Worm (Caenorhabditis elegans) whole organism, L3 larva: ENCODE measurements around the gene F44E7.3.

Experiments
- egl-5 ChIP-seq: fragments of 150-350 bp; optimal IDR thresholded peaks from 2 replicates; lab custom pipeline; 2017; ENCODE audit warnings: missing biosample characterization, missing genetic modification reagents, missing genetic modification characterization, inconsistent platforms
- nhr-11 ChIP-seq: fragments of 150-350 bp; optimal IDR thresholded peaks from 2 replicates; lab custom pipeline; 2014; ENCODE audit warnings: missing biosample characterization, missing genetic modification characterization
- nhr-12 ChIP-seq: fragments of 150-350 bp; optimal IDR thresholded peaks from 2 replicates; lab custom pipeline; 2014; ENCODE audit warnings: missing biosample characterization, missing genetic modification characterization
- nhr-43 ChIP-seq: sonication (generic microtip); optimal IDR thresholded peaks from 2 replicates; lab custom pipeline; 2016; ENCODE audit warnings: mild to moderate bottlenecking, missing genetic modification characterization, missing compliant biosample characterization; ENCODE audit not compliant: poor library complexity, severe bottlenecking
- ztf-4 ChIP-seq: fragments of 150-350 bp; optimal IDR thresholded peaks from 2 replicates; lab custom pipeline; 2014; ENCODE audit warnings: missing biosample characterization, missing genetic modification characterization

ce11 chrV:5790497-5791280, 18.9 kb downstream of the F44E7.3 start, which contains the start of the genes nhr-142 and F44E7.9:
- no peak for TF ChIP-seq nhr-12 (tag; lab: Kevin White, UChicago)
- no peak for TF ChIP-seq ztf-4
- TF ChIP-seq egl-5 (tag; lab: Kevin White, UChicago), result peak; percentile 43
- TF ChIP-seq nhr-11 (tag; lab: Kevin White, UChicago), result peak; percentile 60
- TF ChIP-seq nhr-43, result peak; percentile 78
